Fruit fly (Drosophila melanogaster): ENCODE data around the gene Roc1a.

dm6 chrX:694776-695175 lies 47.7 kb downstream of the Roc1a start:
- TF ChIP-seq Gug (GFP tag; IDR thresholded peaks at IDR 0.05), result no peak
- no peak for TF ChIP-seq pros (GFP tag; optimal IDR thresholded peaks at IDR 0.05)
- TF ChIP-seq Bdp1 (GFP tag; optimal IDR thresholded peaks at IDR 0.05), result no peak
- TF ChIP-seq D19B (GFP tag; optimal IDR thresholded peaks at IDR 0.05), result peak; percentile 14
- no peak for TF ChIP-seq repo (GFP tag; optimal IDR thresholded peaks at IDR 0.05)
- TF ChIP-seq B-H2 (GFP tag; optimal IDR thresholded peaks at IDR 0.05), result no peak
- TF ChIP-seq CG9876 (GFP tag; optimal IDR thresholded peaks at IDR 0.05), result no peak
- no peak for TF ChIP-seq bigmax (GFP tag; optimal IDR thresholded peaks at IDR 0.05)
- TF ChIP-seq CG4360 (GFP tag; IDR thresholded peaks at IDR 0.05), result no peak
- no peak for TF ChIP-seq CG8944 (GFP tag; optimal IDR thresholded peaks at IDR 0.05)
- TF ChIP-seq usp (GFP tag; optimal IDR thresholded peaks at IDR 0.05), result no peak
- no peak for TF ChIP-seq so (GFP tag; IDR thresholded peaks at IDR 0.05)
- TF ChIP-seq dmrt99B (tag; optimal IDR thresholded peaks at IDR 0.05), result no peak
- no peak for TF ChIP-seq ci (GFP tag; IDR thresholded peaks at IDR 0.05)
